Worm (Caenorhabditis elegans) whole organism, early embryonic: Measurements from ENCODE around the gene Y116A8C.25.
"Not testable (repeated sequence)": the region's sequence is repeated elsewhere in the genome, so short reads cannot be mapped to it uniquely, and the experiment has no call there.

Source experiments
- B0310.2 ChIP-seq: sonication (generic microtip); optimal IDR thresholded peaks from 2 replicates; lab custom pipeline; 2016; ENCODE audit warnings: mild to moderate bottlenecking, missing genetic modification characterization, missing compliant biosample characterization
- F13C5.2 ChIP-seq: sonication (generic microtip); optimal IDR thresholded peaks from 2 replicates; lab custom pipeline; 2017; ENCODE audit warnings: mild to moderate bottlenecking, missing genetic modification characterization, inconsistent platforms, missing compliant biosample characterization
- aly-1 ChIP-seq: sonication (generic microtip); optimal IDR thresholded peaks from 2 replicates; lab custom pipeline; 2016; ENCODE audit warnings: missing genetic modification characterization, missing compliant biosample characterization
- ama-1 ChIP-seq: fragments of 150-350 bp; optimal IDR thresholded peaks from 2 replicates; lab custom pipeline; 2014
- ceh-13 ChIP-seq: fragments of 200-800 bp; sonication (Bioruptor generic); optimal IDR thresholded peaks from 2 replicates; lab custom pipeline; 2018; ENCODE audit warnings: mild to moderate bottlenecking, missing genetic modification characterization, missing compliant biosample characterization
- ceh-36 ChIP-seq: sonication (generic microtip); optimal IDR thresholded peaks from 2 replicates; lab custom pipeline; 2016; ENCODE audit warnings: missing genetic modification characterization, inconsistent platforms, missing compliant biosample characterization
- ets-7 ChIP-seq: sonication (generic microtip); optimal IDR thresholded peaks from 2 replicates; lab custom pipeline; 2016; ENCODE audit warnings: missing genotype, missing genetic modification characterization, missing compliant biosample characterization
- flt-1 ChIP-seq: fragments of 200-800 bp; sonication (Bioruptor generic); IDR thresholded peaks from 2 replicates; pipeline ENCODE4 v1.3.6; 2022; ENCODE audit warnings: missing genetic modification characterization, missing compliant biosample characterization
- hmbx-1 ChIP-seq: sonication (generic microtip); optimal IDR thresholded peaks from 2 replicates; lab custom pipeline; 2016; ENCODE audit warnings: mild to moderate bottlenecking, missing genetic modification characterization, missing compliant biosample characterization
- hmg-4 ChIP-seq: fragments of 200-800 bp; sonication (Bioruptor generic); optimal IDR thresholded peaks from 2 replicates; lab custom pipeline; 2018; ENCODE audit warnings: mild to moderate bottlenecking, missing genetic modification characterization, missing compliant biosample characterization
- hnd-1 ChIP-seq: sonication (generic microtip); optimal IDR thresholded peaks from 2 replicates; lab custom pipeline; 2016; ENCODE audit warnings: missing genetic modification characterization, missing compliant biosample characterization
- pes-1 ChIP-seq: fragments of 200-800 bp; sonication (Bioruptor generic); IDR thresholded peaks from 2 replicates; pipeline ENCODE4 v1.3.6; 2022; ENCODE audit warnings: missing genetic modification reagents, missing genetic modification characterization, missing compliant biosample characterization
- scrt-1 ChIP-seq: fragments of 200-800 bp; sonication (Bioruptor generic); IDR thresholded peaks from 2 replicates; pipeline ENCODE4 v1.3.6; 2022; ENCODE audit warnings: missing genetic modification characterization, missing compliant biosample characterization
- sea-1 ChIP-seq: fragments of 200-800 bp; sonication (Bioruptor generic); conservative IDR thresholded peaks from 2 replicates; pipeline ENCODE4 v1.3.6; 2022; ENCODE audit warnings: missing genetic modification characterization, missing compliant biosample characterization
- tbx-11 ChIP-seq: fragments of 200-800 bp; sonication (Bioruptor generic); IDR thresholded peaks from 2 replicates; pipeline ENCODE4 v1.3.6; 2022; ENCODE audit warnings: missing genetic modification characterization, missing compliant biosample characterization
- tbx-37 ChIP-seq: fragments of 200-800 bp; sonication (Bioruptor generic); conservative IDR thresholded peaks from 2 replicates; pipeline ENCODE4 v1.3.6; 2022; ENCODE audit warnings: missing genetic modification reagents, missing genetic modification characterization, missing compliant biosample characterization
- tra-4 ChIP-seq: sonication (generic microtip); optimal IDR thresholded peaks from 2 replicates; lab custom pipeline; 2017; ENCODE audit warnings: missing genetic modification characterization, missing compliant biosample characterization

Y116A8C.25 gene

DNA sequence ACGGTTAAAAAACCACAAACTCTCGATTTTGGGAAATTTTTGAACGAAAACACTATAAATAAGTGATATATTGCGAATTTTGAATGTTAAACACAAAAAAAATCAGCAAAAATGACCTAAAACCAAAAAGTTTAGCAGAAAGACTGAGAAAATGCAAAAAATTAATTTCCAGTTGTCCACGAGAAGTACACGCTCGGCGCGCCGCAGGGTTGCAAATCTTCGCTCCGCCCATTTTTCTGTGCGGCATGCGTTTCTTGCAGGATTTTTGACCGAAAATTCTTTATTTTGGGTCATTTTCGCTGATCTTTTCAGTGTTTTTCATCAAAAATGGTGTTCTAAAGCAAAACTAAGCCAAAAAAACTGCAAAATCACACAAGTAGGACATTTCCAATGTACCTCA lies 6.3 kb upstream of the Y116A8C.25 start:
- TF ChIP-seq aly-1 (tag; lab: Kevin White, UChicago) (no peak), ets-7 (tag; lab: Kevin White, UChicago) (no peak), ama-1 (lab: Kevin White, UChicago) (no peak), B0310.2 (tag; lab: Kevin White, UChicago) (no peak), pes-1 (GFP tag; lab: Robert Waterston, UW) (no peak), F13C5.2 (tag; lab: Kevin White, UChicago) (no peak), tbx-37 (no peak), hmbx-1 (no peak), flt-1 (GFP tag; lab: Robert Waterston, UW) (no peak), hmg-4 (no peak), sea-1 (GFP tag; lab: Robert Waterston, UW) (no peak), ceh-36 (tag; lab: Kevin White, UChicago) (no peak), hnd-1 (no peak), scrt-1 (no peak), tra-4 (tag; lab: Kevin White, UChicago) (no peak), ceh-13 (GFP tag; lab: Kevin White, UChicago) (no peak), tbx-11 (GFP tag; lab: Robert Waterston, UW) (no peak)

DNA sequence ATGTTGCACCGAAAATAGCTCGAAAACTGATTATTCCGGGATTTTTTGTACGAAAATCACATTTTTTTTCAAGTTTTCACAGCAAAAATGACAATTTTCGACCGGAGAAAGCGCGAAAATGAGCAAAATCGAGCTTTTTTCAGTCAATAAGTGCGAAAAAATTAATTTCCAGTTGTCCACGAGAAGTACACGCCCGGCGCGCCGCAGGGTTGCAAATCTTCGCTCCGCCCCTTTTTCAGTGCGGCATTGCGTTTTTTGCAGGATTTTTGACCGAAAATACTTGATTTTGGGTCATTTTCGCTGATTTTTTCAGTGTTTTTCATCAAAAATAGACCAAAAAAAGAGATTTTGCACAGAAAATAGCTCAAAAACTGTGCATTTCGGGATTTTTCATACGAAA lies 5.8 kb upstream of the Y116A8C.25 start:
- no peak for TF ChIP-seq ama-1 (lab: Kevin White, UChicago)
- TF ChIP-seq scrt-1 = no peak
- TF ChIP-seq B0310.2 (tag; lab: Kevin White, UChicago) = no peak
- TF ChIP-seq hmg-4 = no peak
- no peak for TF ChIP-seq ets-7 (tag; lab: Kevin White, UChicago)
- TF ChIP-seq ceh-36 (tag; lab: Kevin White, UChicago) = no peak
- TF ChIP-seq tbx-37 = no peak
- no peak for TF ChIP-seq F13C5.2 (tag; lab: Kevin White, UChicago)
- TF ChIP-seq tra-4 (tag; lab: Kevin White, UChicago) = no peak
- no peak for TF ChIP-seq tbx-11 (GFP tag; lab: Robert Waterston, UW)
- TF ChIP-seq ceh-13 (GFP tag; lab: Kevin White, UChicago) = no peak
- TF ChIP-seq sea-1 (GFP tag; lab: Robert Waterston, UW) = no peak
- TF ChIP-seq aly-1 (tag; lab: Kevin White, UChicago) = no peak

DNA sequence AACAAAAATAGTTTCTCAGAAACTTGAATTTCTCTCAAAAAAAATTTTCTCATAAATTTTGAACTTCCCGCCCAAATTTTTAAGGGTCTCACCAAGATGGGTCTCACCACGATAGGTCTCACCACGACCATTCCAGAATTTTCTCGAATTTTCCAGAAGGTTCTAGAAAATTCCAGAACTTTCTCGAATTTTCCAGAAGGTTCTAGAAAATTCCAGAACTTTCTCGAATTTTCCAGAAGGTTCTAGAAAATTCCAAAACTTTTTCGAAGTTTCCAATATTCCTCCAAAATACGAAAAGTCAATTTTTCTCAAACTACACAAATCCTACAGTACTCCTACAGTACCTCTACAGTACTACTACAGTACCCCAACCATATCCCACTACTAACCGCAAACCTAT lies 2.5 kb downstream of the Y116A8C.25 start:
- TF ChIP-seq pes-1 (GFP tag; lab: Robert Waterston, UW) = 0 out of 2 replicates have a peak, but pooled peaks have one; percentile 33

DNA sequence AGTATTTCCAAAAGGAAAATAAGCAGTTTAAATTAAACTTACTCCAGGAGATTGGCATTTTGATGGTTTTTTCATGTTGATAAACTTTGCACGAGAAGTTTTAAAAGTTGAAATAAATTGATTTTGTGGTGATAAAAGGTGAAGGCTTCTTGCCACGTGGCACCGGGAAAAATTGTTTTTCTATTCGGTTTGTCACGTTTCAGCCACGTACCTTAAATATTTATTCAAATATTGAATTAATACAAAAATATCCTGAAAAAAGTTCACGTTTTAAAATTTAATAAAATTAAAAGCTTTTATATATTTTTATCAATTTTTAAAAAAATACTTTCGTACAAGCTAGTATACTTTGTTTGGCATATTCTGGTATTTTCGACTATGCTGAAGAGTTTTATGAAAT lies 7.8 kb downstream of the Y116A8C.25 start, which contains the start of gene Y116A8C.24:
TSS of gene Y116A8C.24 (minus strand) at position 101 of the 400 bp plus-strand sequence.
- not testable (repeated sequence) for TF ChIP-seq F13C5.2 (tag; lab: Kevin White, UChicago); tbx-11 (GFP tag; lab: Robert Waterston, UW); scrt-1

DNA sequence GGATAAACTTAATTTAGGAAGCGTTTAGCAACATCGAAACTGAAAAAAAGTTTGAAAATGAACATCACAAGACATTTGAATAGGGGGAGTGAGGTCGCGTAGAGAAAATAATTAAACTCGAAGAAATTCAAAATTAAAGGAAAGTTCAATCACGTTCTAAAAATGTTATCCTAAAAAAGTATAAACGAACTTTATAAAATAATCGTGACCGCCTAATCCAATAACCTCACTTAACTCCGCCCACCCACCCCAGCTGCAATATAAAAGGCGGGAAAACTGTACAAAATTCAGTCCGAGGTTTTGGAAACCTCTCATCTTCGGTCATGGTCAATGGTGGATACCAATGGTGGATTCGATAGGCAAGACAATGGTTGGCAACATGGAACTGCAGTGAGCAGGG lies 13.6 kb downstream of the Y116A8C.25 start, which contains the start of gene Y116A8C.465:
TSS of gene Y116A8C.465 (plus strand) at position 301 of the 400 bp plus-strand sequence.
- not testable (repeated sequence) for TF ChIP-seq sea-1 (GFP tag; lab: Robert Waterston, UW); F13C5.2 (tag; lab: Kevin White, UChicago); hmg-4

DNA sequence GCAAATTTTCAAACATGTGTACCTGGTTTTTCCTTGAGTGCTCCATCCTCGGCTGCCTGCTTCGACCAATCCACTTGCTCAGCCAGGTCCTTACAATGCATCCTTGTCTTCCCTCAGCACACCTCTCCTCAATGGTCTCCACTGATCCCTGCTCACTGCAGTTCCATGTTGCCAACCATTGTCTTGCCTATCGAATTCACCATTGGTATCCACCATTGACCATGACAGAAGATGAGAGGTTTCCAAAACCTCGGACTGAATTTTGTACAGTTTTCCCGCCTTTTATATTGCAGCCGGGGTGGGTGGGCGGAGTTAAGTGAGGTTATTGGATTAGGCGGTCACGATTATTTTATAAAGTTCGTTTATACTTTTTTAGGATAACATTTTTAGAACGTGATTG lies 14.8 kb downstream of the Y116A8C.25 start, which contains the start of gene Y116A8C.467:
TSS of gene Y116A8C.467 (minus strand) at position 101 of the 400 bp plus-strand sequence.
- TF ChIP-seq hmbx-1; tbx-37; B0310.2 (tag; lab: Kevin White, UChicago): not testable (repeated sequence)

DNA sequence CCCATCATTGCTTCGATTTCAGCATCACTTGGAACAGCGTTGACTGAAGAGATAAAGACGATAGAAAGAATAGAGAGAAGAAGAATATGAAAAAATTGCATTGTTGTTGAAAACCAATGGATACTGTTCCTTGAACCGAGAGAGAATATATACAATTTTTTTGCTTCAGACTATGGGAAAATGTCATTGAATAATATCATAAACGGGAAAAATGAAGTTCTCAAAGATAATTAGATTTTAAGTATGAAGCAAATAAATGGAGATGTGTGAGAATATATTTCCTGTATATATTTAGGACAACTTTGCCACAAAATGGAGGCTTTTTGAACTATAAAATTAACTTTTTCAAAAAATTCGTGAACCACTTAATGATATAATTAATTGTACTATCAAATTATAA lies 20.5 kb downstream of the Y116A8C.25 start, which contains the start of gene Y116A8C.44:
TSS of gene Y116A8C.44 (minus strand) at position 101 of the 400 bp plus-strand sequence.
- no peak for TF ChIP-seq tra-4 (tag; lab: Kevin White, UChicago)
- TF ChIP-seq sea-1 (GFP tag; lab: Robert Waterston, UW) = no peak
- TF ChIP-seq B0310.2 (tag; lab: Kevin White, UChicago) = no peak
- TF ChIP-seq hmg-4 = no peak
- no peak for TF ChIP-seq hnd-1
- TF ChIP-seq ama-1 (lab: Kevin White, UChicago) = no peak
- TF ChIP-seq hmbx-1 = no peak
- no peak for TF ChIP-seq ets-7 (tag; lab: Kevin White, UChicago)

DNA sequence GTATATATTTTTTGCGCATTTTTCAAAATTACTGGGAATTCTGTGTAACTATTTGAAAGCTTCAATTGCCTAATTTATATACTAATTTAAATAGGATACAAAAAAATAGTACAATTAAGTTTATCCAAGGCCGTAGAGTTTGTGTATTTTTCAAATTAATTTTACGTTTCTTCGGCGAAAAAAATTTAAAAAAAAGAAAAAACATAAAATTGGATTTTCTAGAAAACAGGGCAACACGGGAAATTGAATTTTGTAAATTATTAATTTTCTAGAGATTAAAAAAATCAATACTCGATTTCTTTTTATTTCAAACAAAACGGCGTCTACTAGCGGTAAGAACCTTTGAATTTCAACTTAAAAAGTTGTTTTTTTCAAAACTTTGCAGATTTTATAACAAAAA lies 25.3 kb downstream of the Y116A8C.25 start, which contains the start of gene Y116A8C.23:
TSS of gene Y116A8C.23 (plus strand) at position 301 of the 400 bp plus-strand sequence.
- TF ChIP-seq hmbx-1 = no peak
- no peak for TF ChIP-seq hmg-4
- no peak for TF ChIP-seq flt-1 (GFP tag; lab: Robert Waterston, UW)
- TF ChIP-seq hnd-1 = no peak
- no peak for TF ChIP-seq F13C5.2 (tag; lab: Kevin White, UChicago)
- no peak for TF ChIP-seq aly-1 (tag; lab: Kevin White, UChicago)
- no peak for TF ChIP-seq pes-1 (GFP tag; lab: Robert Waterston, UW)
- no peak for TF ChIP-seq tbx-37
- no peak for TF ChIP-seq tbx-11 (GFP tag; lab: Robert Waterston, UW)
- TF ChIP-seq tra-4 (tag; lab: Kevin White, UChicago) = no peak
- no peak for TF ChIP-seq B0310.2 (tag; lab: Kevin White, UChicago)
- TF ChIP-seq ceh-13 (GFP tag; lab: Kevin White, UChicago) = no peak
- TF ChIP-seq ets-7 (tag; lab: Kevin White, UChicago) = no peak
- TF ChIP-seq sea-1 (GFP tag; lab: Robert Waterston, UW) = no peak
- no peak for TF ChIP-seq ceh-36 (tag; lab: Kevin White, UChicago)
- TF ChIP-seq ama-1 (lab: Kevin White, UChicago) = no peak
- no peak for TF ChIP-seq scrt-1
